Worm (Caenorhabditis elegans) whole organism, L3 larva: ENCODE data around the gene rpn-6.2.

Source experiments
- R02D3.7 ChIP-seq: fragments of 150-350 bp; optimal IDR thresholded peaks from 2 replicates; lab custom pipeline; 2014; ENCODE audit warnings: missing biosample characterization, missing genetic modification characterization
- ZK546.5 ChIP-seq: sonication (generic microtip); optimal IDR thresholded peaks from 2 replicates; lab custom pipeline; 2017; ENCODE audit warnings: missing biosample characterization, missing genetic modification characterization
- ceh-28 ChIP-seq: fragments of 150-350 bp; optimal IDR thresholded peaks from 2 replicates; lab custom pipeline; 2014; ENCODE audit warnings: missing biosample characterization, missing genetic modification reagents, missing genetic modification characterization
- ceh-82 ChIP-seq: fragments of 150-350 bp; optimal IDR thresholded peaks from 2 replicates; lab custom pipeline; 2014; ENCODE audit warnings: missing biosample characterization, missing genetic modification characterization
- ceh-9 ChIP-seq: sonication (generic microtip); optimal IDR thresholded peaks from 2 replicates; lab custom pipeline; 2018; ENCODE audit warnings: missing biosample characterization, missing genetic modification characterization
- egl-27 ChIP-seq: sonication (generic microtip); optimal IDR thresholded peaks from 4 replicates; lab custom pipeline; 2017; ENCODE audit warnings: missing biosample characterization, missing genetic modification reagents, missing genetic modification characterization
- egl-5 ChIP-seq: fragments of 150-350 bp; optimal IDR thresholded peaks from 2 replicates; lab custom pipeline; 2017; ENCODE audit warnings: missing biosample characterization, missing genetic modification reagents, missing genetic modification characterization, inconsistent platforms
- elt-2 ChIP-seq: sonication (generic microtip); optimal IDR thresholded peaks from 2 replicates; lab custom pipeline; 2016; ENCODE audit warnings: missing genetic modification reagents, mild to moderate bottlenecking, missing genetic modification characterization, missing compliant biosample characterization
- elt-3 ChIP-seq, 3 experiments: fragments of 150-350 bp in 1 of 3; sonication (generic microtip) in 2 of 3; optimal IDR thresholded peaks; 2 replicates in 2 of 3; 4 replicates in 1 of 3; lab custom pipeline; 2014 to 2017; ENCODE audit warnings: missing biosample characterization in 3 of 3, missing genetic modification characterization in 3 of 3
- eor-1 ChIP-seq, 2 experiments: fragments of 150-350 bp; optimal IDR thresholded peaks; 2 replicates each; lab custom pipeline; 2014 to 2018; ENCODE audit warnings: missing biosample characterization in 2 of 2, missing genetic modification characterization in 2 of 2
- fkh-10 ChIP-seq: sonication (generic microtip); optimal IDR thresholded peaks from 2 replicates; lab custom pipeline; 2017; ENCODE audit warnings: missing biosample characterization, missing genetic modification reagents, missing genetic modification characterization
- fkh-2 ChIP-seq: fragments of 150-350 bp; optimal IDR thresholded peaks from 2 replicates; lab custom pipeline; 2014; ENCODE audit warnings: missing biosample characterization, missing genetic modification reagents, missing genetic modification characterization
- fos-1 ChIP-seq: fragments of 150-350 bp; optimal IDR thresholded peaks from 2 replicates; lab custom pipeline; 2014; ENCODE audit warnings: missing biosample characterization, missing genetic modification characterization
- hmg-11 ChIP-seq: sonication (generic microtip); optimal IDR thresholded peaks from 2 replicates; lab custom pipeline; 2016; ENCODE audit warnings: missing genetic modification characterization, missing compliant biosample characterization
- jun-1 ChIP-seq: fragments of 150-350 bp; optimal IDR thresholded peaks from 2 replicates; lab custom pipeline; 2014; ENCODE audit warnings: missing biosample characterization, missing genetic modification reagents, missing genetic modification characterization
- lin-39 ChIP-seq: fragments of 150-350 bp; optimal IDR thresholded peaks from 2 replicates; lab custom pipeline; 2018; ENCODE audit warnings: missing biosample characterization, missing genetic modification reagents, missing genetic modification characterization
- lsy-12 ChIP-seq: sonication (generic microtip); optimal IDR thresholded peaks from 2 replicates; lab custom pipeline; 2016; ENCODE audit warnings: mild to moderate bottlenecking, missing genetic modification characterization, missing compliant biosample characterization
- mdl-1 ChIP-seq: fragments of 150-350 bp; optimal IDR thresholded peaks from 2 replicates; lab custom pipeline; 2014; ENCODE audit warnings: missing biosample characterization, missing genetic modification characterization
- nfya-1 ChIP-seq: sonication (generic microtip); optimal IDR thresholded peaks from 2 replicates; lab custom pipeline; 2017; ENCODE audit warnings: missing genetic modification characterization, mild to moderate bottlenecking, missing compliant biosample characterization, antibody characterized with exemption, moderate library complexity; ENCODE audit not compliant: insufficient read depth
- nhr-12 ChIP-seq: fragments of 150-350 bp; optimal IDR thresholded peaks from 2 replicates; lab custom pipeline; 2014; ENCODE audit warnings: missing biosample characterization, missing genetic modification characterization
- nhr-23 ChIP-seq: fragments of 150-350 bp; optimal IDR thresholded peaks from 2 replicates; lab custom pipeline; 2014; ENCODE audit warnings: missing biosample characterization, missing genetic modification reagents, missing genetic modification characterization
- nhr-25 ChIP-seq: sonication (generic microtip); optimal IDR thresholded peaks from 2 replicates; lab custom pipeline; 2017; ENCODE audit warnings: missing biosample characterization, missing genetic modification characterization
- nhr-28 ChIP-seq: fragments of 150-350 bp; optimal IDR thresholded peaks from 2 replicates; lab custom pipeline; 2014; ENCODE audit warnings: missing biosample characterization, missing genetic modification characterization
- nhr-43 ChIP-seq: sonication (generic microtip); optimal IDR thresholded peaks from 2 replicates; lab custom pipeline; 2016; ENCODE audit warnings: mild to moderate bottlenecking, missing genetic modification characterization, missing compliant biosample characterization; ENCODE audit not compliant: poor library complexity, severe bottlenecking
- pha-4 ChIP-seq: fragments of 150-350 bp; optimal IDR thresholded peaks from 2 replicates; lab custom pipeline; 2014; ENCODE audit warnings: missing biosample characterization, missing genetic modification reagents, missing genetic modification characterization
- pqm-1 ChIP-seq: fragments of 150-350 bp; optimal IDR thresholded peaks from 2 replicates; lab custom pipeline; 2017; ENCODE audit warnings: missing biosample characterization, missing genetic modification characterization, inconsistent platforms
- sea-2 ChIP-seq: fragments of 150-350 bp; sonication (generic microtip); optimal IDR thresholded peaks from 4 replicates; lab custom pipeline; 2014; ENCODE audit warnings: missing biosample characterization, missing genetic modification reagents, missing genetic modification characterization
- snpc-4 ChIP-seq: fragments of 150-350 bp; optimal IDR thresholded peaks from 2 replicates; lab custom pipeline; 2014; ENCODE audit warnings: missing biosample characterization, missing genetic modification characterization
- tbx-2 ChIP-seq: sonication (generic microtip); optimal IDR thresholded peaks from 2 replicates; lab custom pipeline; 2016; ENCODE audit warnings: mild to moderate bottlenecking, missing genetic modification characterization, missing compliant biosample characterization
- unc-39 ChIP-seq: sonication (generic microtip); optimal IDR thresholded peaks from 4 replicates; lab custom pipeline; 2017; ENCODE audit warnings: missing biosample characterization, missing genetic modification characterization
- zag-1 ChIP-seq: fragments of 150-350 bp; optimal IDR thresholded peaks from 2 replicates; lab custom pipeline; 2014; ENCODE audit warnings: missing biosample characterization, missing genetic modification characterization

Gene rpn-6.2

ce11 chrIII:9035037-9035436, 33.2 kb upstream of the rpn-6.2 start:
- TF ChIP-seq elt-3 (tag; optimal IDR thresholded peaks at IDR 0.05; lab: Kevin White, UChicago) (no peak), ZK546.5 (tag; lab: Kevin White, UChicago) (no peak), pqm-1 (tag; lab: Kevin White, UChicago) (peak; percentile 62), mdl-1 (tag; lab: Kevin White, UChicago) (no peak), hmg-11 (tag; lab: Kevin White, UChicago) (no peak), elt-2 (tag; lab: Kevin White, UChicago) (peak; percentile 89)

- TF ChIP-seq jun-1 = peak; percentile 51
- peak; percentile 57 for TF ChIP-seq elt-2 (tag; lab: Kevin White, UChicago)
- TF ChIP-seq hmg-11 (tag; lab: Kevin White, UChicago) = no peak
- TF ChIP-seq pha-4 = peak; percentile 10
These were observed 32.3 kb upstream of the rpn-6.2 start for ce11 chrIII:9034133-9034532.

- TF ChIP-seq pqm-1 (tag; lab: Kevin White, UChicago) = peak; percentile 11
- no peak for TF ChIP-seq egl-27 (tag; lab: Kevin White, UChicago)
- no peak for TF ChIP-seq fkh-10
- no peak for TF ChIP-seq snpc-4 (tag; lab: Kevin White, UChicago)
- TF ChIP-seq R02D3.7 (tag; lab: Kevin White, UChicago) = no peak
- no peak for TF ChIP-seq unc-39 (tag; lab: Kevin White, UChicago)
- no peak for TF ChIP-seq ceh-82 (tag; lab: Kevin White, UChicago)
- TF ChIP-seq nhr-23 = no peak
- no peak for TF ChIP-seq lin-39 (tag; lab: Kevin White, UChicago)
- no peak for TF ChIP-seq zag-1 (tag; lab: Kevin White, UChicago)
- no peak for TF ChIP-seq nfya-1
- no peak for TF ChIP-seq fos-1 (tag; lab: Kevin White, UChicago)
- TF ChIP-seq elt-2 (tag; lab: Kevin White, UChicago) = peak; percentile 60
- no peak for TF ChIP-seq elt-3 (tag; optimal IDR thresholded peaks at IDR 0.05; lab: Kevin White, UChicago)
- TF ChIP-seq, all 47 proteins: peak for 2
These were observed 29.0 kb upstream of the rpn-6.2 start for ce11 chrIII:9030818-9031217.

ce11 chrIII:9026951-9027350, 25.2 kb upstream of the rpn-6.2 start, which contains the start of gene F59B2.13:
F59B2.13 (minus strand) TSS chrIII:9027051.
- TF ChIP-seq nhr-12 (tag; lab: Kevin White, UChicago) = no peak
- TF ChIP-seq egl-27 (tag; lab: Kevin White, UChicago) = no peak
- TF ChIP-seq nhr-25 (tag; lab: Kevin White, UChicago) = no peak
- no peak for TF ChIP-seq nhr-23
- TF ChIP-seq sea-2 (GFP tag; lab: Kevin White, UChicago) = no peak
- no peak for TF ChIP-seq egl-5
- TF ChIP-seq fkh-2 (tag; lab: Kevin White, UChicago) = no peak
- TF ChIP-seq eor-1 (tag; optimal IDR thresholded peaks at IDR 0.05; lab: Kevin White, UChicago) = no peak
- no peak for TF ChIP-seq nhr-43 (tag; lab: Kevin White, UChicago)
- no peak for TF ChIP-seq lin-39 (tag; lab: Kevin White, UChicago)
- TF ChIP-seq, all 47 proteins: peak for 0

ce11 chrIII:9023601-9024000, 21.8 kb upstream of the rpn-6.2 start:
- no peak for TF ChIP-seq eor-1 (tag; optimal IDR thresholded peaks at IDR 0.05; lab: Kevin White, UChicago)
- TF ChIP-seq pqm-1 (tag; lab: Kevin White, UChicago) = no peak
- TF ChIP-seq fkh-2 (tag; lab: Kevin White, UChicago) = no peak
- TF ChIP-seq lsy-12 (tag; lab: Kevin White, UChicago) = no peak
- no peak for TF ChIP-seq nhr-28 (tag; lab: Kevin White, UChicago)
- TF ChIP-seq nhr-25 (tag; lab: Kevin White, UChicago) = no peak
- TF ChIP-seq hmg-11 (tag; lab: Kevin White, UChicago) = no peak
- no peak for TF ChIP-seq tbx-2
- no peak for TF ChIP-seq snpc-4 (tag; lab: Kevin White, UChicago)
- TF ChIP-seq ceh-9 (tag; lab: Kevin White, UChicago) = no peak
- TF ChIP-seq nhr-23 = no peak
- no peak for TF ChIP-seq ceh-28 (tag; lab: Kevin White, UChicago)
- no peak for TF ChIP-seq nhr-43 (tag; lab: Kevin White, UChicago)
- no peak for TF ChIP-seq zag-1 (tag; lab: Kevin White, UChicago)
